Fruit fly (Drosophila melanogaster) whole organism, embryonic: ENCODE results near the gene CG9029.

Source experiments
- Ada2b ChIP-seq: fragments of 200-800 bp; sonication (Bioruptor generic); IDR thresholded peaks from 2 replicates; pipeline ENCODE4 v1.3.6; 2022; ENCODE audit warnings: missing biosample characterization, missing genetic modification characterization
- Antp ChIP-seq: fragments of 200-800 bp; sonication (Bioruptor generic); optimal IDR thresholded peaks from 3 replicates; lab custom pipeline; 2016; ENCODE audit warnings: missing biosample characterization, missing genetic modification characterization
- B-H1 ChIP-seq: fragments of 200-800 bp; sonication (Bioruptor generic); IDR thresholded peaks from 3 replicates; pipeline ENCODE4 v1.3.6; 2022; ENCODE audit warnings: missing biosample characterization, missing genetic modification characterization
- Bdp1 ChIP-seq: fragments of 200-800 bp; sonication (Bioruptor generic); optimal IDR thresholded peaks from 3 replicates; lab custom pipeline; 2016; ENCODE audit warnings: missing biosample characterization, missing genetic modification characterization
- CG10366 ChIP-seq: fragments of 200-800 bp; sonication (Bioruptor generic); IDR thresholded peaks from 2 replicates; pipeline ENCODE4 v1.3.6; 2022; ENCODE audit warnings: missing biosample characterization, missing genetic modification characterization
- CG11093 ChIP-seq: fragments of 200-800 bp; sonication (Bioruptor generic); IDR thresholded peaks from 3 replicates; pipeline ENCODE4 v1.3.6; 2022; ENCODE audit warnings: missing biosample characterization, missing genetic modification characterization
- CG12744 ChIP-seq: fragments of 200-800 bp; sonication (Bioruptor generic); optimal IDR thresholded peaks from 2 replicates; lab custom pipeline; 2016; ENCODE audit warnings: missing biosample characterization, missing genetic modification characterization
- CG14710 ChIP-seq: fragments of 200-800 bp; sonication (Bioruptor generic); optimal IDR thresholded peaks from 3 replicates; lab custom pipeline; 2019; ENCODE audit warnings: missing biosample characterization, mild to moderate bottlenecking, missing genetic modification characterization, moderate library complexity
- CG15011 ChIP-seq: fragments of 200-800 bp; sonication (Bioruptor generic); optimal IDR thresholded peaks from 3 replicates; lab custom pipeline; 2018; ENCODE audit warnings: missing biosample characterization, mild to moderate bottlenecking, missing genetic modification characterization
- CG15073 ChIP-seq: fragments of 200-800 bp; sonication (Bioruptor generic); optimal IDR thresholded peaks from 2 replicates; lab custom pipeline; 2016; ENCODE audit warnings: missing biosample characterization, missing genetic modification characterization
- CG15514 ChIP-seq: fragments of 200-800 bp; sonication (Bioruptor generic); optimal IDR thresholded peaks from 3 replicates; lab custom pipeline; 2017; ENCODE audit warnings: missing biosample characterization, missing genetic modification characterization, mild to moderate bottlenecking, moderate library complexity, missing genetic modification reagents
- CG1602 ChIP-seq: fragments of 200-800 bp; sonication (Bioruptor generic); optimal IDR thresholded peaks from 3 replicates; lab custom pipeline; 2016; ENCODE audit warnings: missing biosample characterization, missing genetic modification characterization
- CG17328 ChIP-seq: fragments of 200-800 bp; sonication (Bioruptor generic); IDR thresholded peaks from 2 replicates; pipeline ENCODE4 v1.3.6; 2022; ENCODE audit warnings: missing biosample characterization, missing genetic modification characterization
- CG17568 ChIP-seq: fragments of 200-800 bp; sonication (Bioruptor generic); optimal IDR thresholded peaks from 2 replicates; lab custom pipeline; 2018; ENCODE audit warnings: missing biosample characterization, mild to moderate bottlenecking, missing genetic modification characterization, moderate library complexity
- CG18262 ChIP-seq: fragments of 200-800 bp; optimal IDR thresholded peaks from 3 replicates; lab custom pipeline; 2019; ENCODE audit warnings: missing biosample characterization, mild to moderate bottlenecking, missing genetic modification characterization, moderate library complexity
- CG2120 ChIP-seq: fragments of 200-800 bp; sonication (Bioruptor generic); optimal IDR thresholded peaks from 3 replicates; lab custom pipeline; 2016; ENCODE audit warnings: missing biosample characterization, missing genetic modification characterization
- CG2712 ChIP-seq: fragments of 200-800 bp; optimal IDR thresholded peaks from 3 replicates; lab custom pipeline; 2019; ENCODE audit warnings: missing biosample characterization, mild to moderate bottlenecking, missing genetic modification characterization, moderate library complexity
- CG30431 ChIP-seq: fragments of 200-800 bp; sonication (Bioruptor generic); optimal IDR thresholded peaks from 2 replicates; lab custom pipeline; 2017; ENCODE audit warnings: missing biosample characterization, missing genetic modification characterization
- CG3838 ChIP-seq: fragments of 200-800 bp; sonication (Bioruptor generic); optimal IDR thresholded peaks from 3 replicates; lab custom pipeline; 2016; ENCODE audit warnings: missing biosample characterization, missing genetic modification characterization
- CG3847 ChIP-seq: fragments of 200-800 bp; sonication (Bioruptor generic); IDR thresholded peaks from 2 replicates; pipeline ENCODE4 v1.3.6; 2022; ENCODE audit warnings: missing biosample characterization, missing genetic modification characterization
- CG4360 ChIP-seq: fragments of 200-800 bp; sonication (Bioruptor generic); IDR thresholded peaks from 2 replicates; pipeline ENCODE4 v1.3.6; 2022; ENCODE audit warnings: missing biosample characterization, missing genetic modification characterization
- CG5180 ChIP-seq: fragments of 200-800 bp; sonication (Bioruptor generic); optimal IDR thresholded peaks from 3 replicates; lab custom pipeline; 2017; ENCODE audit warnings: missing biosample characterization, missing genetic modification characterization, mild to moderate bottlenecking, moderate library complexity, missing genetic modification reagents
- CG7745 ChIP-seq: fragments of 200-800 bp; sonication (Bioruptor generic); optimal IDR thresholded peaks from 2 replicates; lab custom pipeline; 2018; ENCODE audit warnings: missing biosample characterization, mild to moderate bottlenecking, missing genetic modification characterization, moderate library complexity
- CG9609 ChIP-seq: fragments of 200-800 bp; sonication (Bioruptor generic); optimal IDR thresholded peaks from 3 replicates; lab custom pipeline; 2016; ENCODE audit warnings: missing biosample characterization, missing genetic modification characterization
- Dll ChIP-seq: fragments of 200-800 bp; sonication (Bioruptor generic); IDR thresholded peaks from 4 replicates; pipeline ENCODE4 v1.3.6; 2022; ENCODE audit warnings: missing biosample characterization, missing genetic modification characterization; ENCODE audit not compliant: partially characterized antibody
- Lhr ChIP-seq: fragments of 200-800 bp; sonication (Bioruptor generic); optimal IDR thresholded peaks from 3 replicates; lab custom pipeline; 2017; ENCODE audit warnings: mild to moderate bottlenecking, missing biosample characterization, missing genetic modification reagents, missing genetic modification characterization
- Myb ChIP-seq: fragments of 200-800 bp; sonication (Bioruptor generic); optimal IDR thresholded peaks from 2 replicates; lab custom pipeline; 2016; ENCODE audit warnings: missing biosample characterization, missing genetic modification characterization
- Neu2 ChIP-seq: fragments of 200-800 bp; sonication (Bioruptor generic); optimal IDR thresholded peaks from 3 replicates; lab custom pipeline; 2016; ENCODE audit warnings: missing biosample characterization, missing genetic modification characterization, borderline replicate concordance
- Poxn ChIP-seq: fragments of 200-800 bp; sonication (Bioruptor generic); IDR thresholded peaks from 2 replicates; pipeline ENCODE4 v1.3.6; 2022; ENCODE audit warnings: missing biosample characterization, missing genetic modification characterization
- Ssrp ChIP-seq: fragments of 200-800 bp; sonication (Bioruptor generic); optimal IDR thresholded peaks from 2 replicates; lab custom pipeline; 2018; ENCODE audit warnings: missing biosample characterization, mild to moderate bottlenecking, missing genetic modification characterization, moderate library complexity
- YL-1 ChIP-seq: fragments of 200-800 bp; sonication (Bioruptor generic); optimal IDR thresholded peaks from 3 replicates; lab custom pipeline; 2017; ENCODE audit warnings: missing biosample characterization, mild to moderate bottlenecking, missing genetic modification characterization
- chif ChIP-seq, 2 experiments: fragments of 200-800 bp; sonication (Bioruptor generic); optimal IDR thresholded peaks; 3 replicates each; lab custom pipeline; 2016; ENCODE audit warnings: missing biosample characterization in 2 of 2, missing genetic modification characterization in 2 of 2
- chn ChIP-seq: fragments of 200-800 bp; sonication (Bioruptor generic); optimal IDR thresholded peaks from 2 replicates; lab custom pipeline; 2016; ENCODE audit warnings: missing biosample characterization, missing genetic modification characterization
- emc ChIP-seq: fragments of 200-800 bp; sonication (Bioruptor generic); optimal IDR thresholded peaks from 2 replicates; lab custom pipeline; 2016; ENCODE audit warnings: missing biosample characterization, missing genetic modification characterization
- grau ChIP-seq: fragments of 200-800 bp; optimal IDR thresholded peaks from 3 replicates; lab custom pipeline; 2019; ENCODE audit warnings: missing biosample characterization, mild to moderate bottlenecking, missing genetic modification characterization, moderate library complexity
- gsb ChIP-seq: fragments of 200-800 bp; sonication (Bioruptor generic); IDR thresholded peaks from 2 replicates; pipeline ENCODE4 v1.3.6; 2022; ENCODE audit warnings: missing biosample characterization, missing genetic modification characterization
- hth ChIP-seq: fragments of >200 bp; optimal IDR thresholded peaks from 2 replicates; lab custom pipeline; 2017; ENCODE audit warnings: inconsistent platforms
- inv ChIP-seq: fragments of 200-800 bp; sonication (Bioruptor generic); IDR thresholded peaks from 2 replicates; pipeline ENCODE4 v1.3.6; 2022; ENCODE audit warnings: missing biosample characterization, missing genetic modification characterization; ENCODE audit not compliant: partially characterized antibody
- kni ChIP-seq: fragments of 200-800 bp; sonication (Bioruptor generic); optimal IDR thresholded peaks from 3 replicates; lab custom pipeline; 2017; ENCODE audit warnings: mild to moderate bottlenecking, missing biosample characterization, missing genetic modification reagents, missing genetic modification characterization
- knrl ChIP-seq: fragments of 200-800 bp; sonication (Bioruptor generic); IDR thresholded peaks from 3 replicates; pipeline ENCODE4 v1.3.6; 2022; ENCODE audit warnings: missing biosample characterization, missing genetic modification characterization; ENCODE audit not compliant: partially characterized antibody
- lola ChIP-seq, 3 experiments: fragments of >200 bp in 2 of 3; fragments of 200-800 bp in 1 of 3; sonication (Bioruptor generic) in 1 of 3; optimal IDR thresholded peaks; 2 replicates each; lab custom pipeline; 2017 to 2019; ENCODE audit warnings: missing biosample characterization in 3 of 3, missing genetic modification characterization in 3 of 3, mild to moderate bottlenecking in 1 of 3, moderate library complexity in 1 of 3
- onecut ChIP-seq: fragments of 200-800 bp; sonication (Bioruptor generic); IDR thresholded peaks from 2 replicates; pipeline ENCODE4 v1.3.6; 2022; ENCODE audit warnings: missing biosample characterization, missing genetic modification characterization
- seq ChIP-seq: fragments of 200-800 bp; sonication (Bioruptor generic); IDR thresholded peaks from 2 replicates; pipeline ENCODE4 v1.3.6; 2022; ENCODE audit warnings: missing biosample characterization, missing genetic modification characterization
- stwl ChIP-seq: fragments of 200-800 bp; sonication (Bioruptor generic); optimal IDR thresholded peaks from 3 replicates; lab custom pipeline; 2018; ENCODE audit warnings: missing biosample characterization, mild to moderate bottlenecking, missing genetic modification characterization, moderate library complexity
- tap ChIP-seq: fragments of 200-800 bp; optimal IDR thresholded peaks from 3 replicates; lab custom pipeline; 2019; ENCODE audit warnings: missing biosample characterization, mild to moderate bottlenecking, missing genetic modification characterization, moderate library complexity
- tgo ChIP-seq: fragments of 200-800 bp; sonication (Bioruptor generic); IDR thresholded peaks from 3 replicates; pipeline ENCODE4 v1.3.6; 2022; ENCODE audit warnings: missing biosample characterization, missing genetic modification characterization
- tll ChIP-seq, 2 experiments: fragments of 200-800 bp in 1 of 2; fragments of >200 bp in 1 of 2; sonication (Bioruptor generic) in 1 of 2; optimal IDR thresholded peaks; 2 replicates each; lab custom pipeline; 2017 to 2019; ENCODE audit warnings: missing biosample characterization in 2 of 2, missing genetic modification characterization in 2 of 2, mild to moderate bottlenecking in 1 of 2, moderate library complexity in 1 of 2

Gene CG9029

dm6 chr2L:5906893-5907850 lies 21.4 kb downstream of the CG9029 start, which contains the start of gene bchs (continued):
- peak; percentile 59; the same call in 1 of the 4 replicates for TF ChIP-seq Dll (GFP tag; lab: Robert Waterston, UW)
- peak; percentile 81 to 84 for TF ChIP-seq chif (GFP tag; optimal IDR thresholded peaks at IDR 0.05; lab: Kevin White, UChicago)
- peak; percentile 93 for TF ChIP-seq seq (GFP tag; lab: Robert Waterston, UW)
- peak; percentile 56 for TF ChIP-seq CG10366 (GFP tag; lab: Robert Waterston, UW)
- TF ChIP-seq kni = peak; percentile 99
- peak; percentile 67 for TF ChIP-seq Antp
- no peak for TF ChIP-seq hth (lab: Kevin White, UChicago)
- peak; percentile 68; the same call in 2 of the 3 replicates for TF ChIP-seq B-H1 (GFP tag; lab: Robert Waterston, UW)
- peak; percentile 75 for TF ChIP-seq CG12744 (GFP tag; lab: Kevin White, UChicago)
- peak in 1 of 3 experiments; percentile 74 for TF ChIP-seq lola (GFP tag; optimal IDR thresholded peaks at IDR 0.05; lab: Kevin White, UChicago)
- TF ChIP-seq tgo (GFP tag; lab: Robert Waterston, UW) = peak; percentile 64; the same call in 2 of the 3 replicates
- peak; percentile 63 for TF ChIP-seq stwl (tag; lab: Kevin White, UChicago)
- peak; percentile 75 for TF ChIP-seq CG7745 (tag; lab: Kevin White, UChicago)
- TF ChIP-seq gsb (GFP tag; lab: Robert Waterston, UW) = peak; percentile 59; the same call in 1 of the 2 replicates
- peak; percentile 91 for TF ChIP-seq CG4360 (GFP tag; lab: Robert Waterston, UW)
- TF ChIP-seq tap (tag; lab: Kevin White, UChicago) = no peak
- TF ChIP-seq CG15073 = no peak
- TF ChIP-seq CG14710 (tag; lab: Kevin White, UChicago) = peak; percentile 76
- peak; percentile 42 for TF ChIP-seq CG30431 (GFP tag; lab: Kevin White, UChicago)
- peak; percentile 74 for TF ChIP-seq CG3847 (GFP tag; lab: Robert Waterston, UW)
- TF ChIP-seq CG2712 (tag; lab: Kevin White, UChicago) = no peak
- TF ChIP-seq Ada2b (GFP tag; lab: Robert Waterston, UW) = peak; percentile 30; the same call in 1 of the 2 replicates
- TF ChIP-seq Myb (GFP tag; lab: Kevin White, UChicago) = peak; percentile 36
- TF ChIP-seq chn (GFP tag; lab: Kevin White, UChicago) = peak; percentile 51
- TF ChIP-seq knrl (GFP tag; lab: Robert Waterston, UW) = 0 out of 3 replicates have a peak, but pooled peaks have one; percentile 9
- TF ChIP-seq Poxn = no peak
- peak; percentile 87 for TF ChIP-seq Lhr (GFP tag; lab: Kevin White, UChicago)
- peak; percentile 32 for TF ChIP-seq Neu2 (GFP tag; lab: Kevin White, UChicago)
- peak; percentile 87 for TF ChIP-seq CG5180
- TF ChIP-seq CG17328 (GFP tag; lab: Robert Waterston, UW) = peak; percentile 72
- TF ChIP-seq CG18262 (tag; lab: Kevin White, UChicago) = no peak
- peak; percentile 67 for TF ChIP-seq CG2120
- TF ChIP-seq Bdp1 (GFP tag; lab: Kevin White, UChicago) = peak; percentile 79
- TF ChIP-seq CG15514 = peak; percentile 89
- TF ChIP-seq emc (GFP tag; lab: Kevin White, UChicago) = no peak
- peak; percentile 65 for TF ChIP-seq CG1602 (GFP tag; lab: Kevin White, UChicago)
- peak; percentile 93 for TF ChIP-seq CG15011 (GFP tag; lab: Kevin White, UChicago)
- peak in 1 of 2 experiments; percentile 77 for TF ChIP-seq tll (GFP tag; optimal IDR thresholded peaks at IDR 0.05; lab: Kevin White, UChicago)
- TF ChIP-seq grau (tag; lab: Kevin White, UChicago) = peak; percentile 17
- peak; percentile 33 for TF ChIP-seq CG9609 (GFP tag; lab: Kevin White, UChicago)
- TF ChIP-seq Ssrp (tag; lab: Kevin White, UChicago) = no peak
- TF ChIP-seq CG11093 = peak; percentile 54; the same call in 1 of the 3 replicates
- peak; percentile 100 for TF ChIP-seq onecut (GFP tag; lab: Robert Waterston, UW)
- TF ChIP-seq inv (GFP tag; lab: Robert Waterston, UW) = no peak
- peak; percentile 95 for TF ChIP-seq YL-1 (GFP tag; lab: Kevin White, UChicago)
- TF ChIP-seq CG17568 (GFP tag; lab: Kevin White, UChicago) = no peak
- TF ChIP-seq CG3838 = peak; percentile 82
